Fruit fly (Drosophila melanogaster): ENCODE results near the gene trk.

The trk gene

DNA sequence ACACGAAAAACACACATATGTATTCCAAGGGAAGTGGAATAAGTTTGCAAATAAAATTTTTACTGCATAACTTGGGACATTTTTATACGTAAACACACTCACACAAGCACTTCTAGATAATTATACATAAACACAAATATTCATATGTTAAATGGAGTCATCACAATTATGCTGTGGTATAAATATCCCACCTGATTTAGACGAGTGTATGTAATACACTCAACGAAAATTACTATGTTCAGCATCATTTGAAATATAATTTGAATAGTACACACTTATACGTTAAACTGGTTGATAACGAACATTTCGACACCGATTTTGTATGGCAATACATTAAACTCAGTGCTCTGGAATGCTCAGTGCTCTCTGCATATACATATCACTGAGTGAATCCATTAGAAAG lies 41.0 kb downstream of the trk start:
- TF ChIP-seq ey (GFP tag; optimal IDR thresholded peaks at IDR 0.05), result peak; percentile 28
- TF ChIP-seq HLH106 (tag; optimal IDR thresholded peaks at IDR 0.05), result peak; percentile 19
- no peak for TF ChIP-seq CrebA (GFP tag; optimal IDR thresholded peaks at IDR 0.05; ENCODE audit: borderline replicate concordance)
- TF ChIP-seq tai (GFP tag; optimal IDR thresholded peaks at IDR 0.05), result peak; percentile 59
- TF ChIP-seq dmrt93B (GFP tag; optimal IDR thresholded peaks at IDR 0.05), result no peak
- TF ChIP-seq Jra (GFP tag; optimal IDR thresholded peaks at IDR 0.05), result no peak
- peak; percentile 43 for TF ChIP-seq brk (GFP tag; optimal IDR thresholded peaks at IDR 0.05)
- TF ChIP-seq sv (GFP tag; optimal IDR thresholded peaks at IDR 0.05), result no peak
- no peak for TF ChIP-seq Rel (GFP tag; optimal IDR thresholded peaks at IDR 0.05)
- TF ChIP-seq Rel (tag; optimal IDR thresholded peaks at IDR 0.05), result no peak
- TF ChIP-seq jim (GFP tag; optimal IDR thresholded peaks at IDR 0.05), result no peak
- no peak for TF ChIP-seq Mio (GFP tag; optimal IDR thresholded peaks at IDR 0.05)
- no peak for TF ChIP-seq lola (GFP tag; optimal IDR thresholded peaks at IDR 0.05)
- no peak for TF ChIP-seq GATAd (GFP tag; optimal IDR thresholded peaks at IDR 0.05)
- no peak for TF ChIP-seq pan (optimal IDR thresholded peaks at IDR 0.05)
- no peak for TF ChIP-seq usp (GFP tag; optimal IDR thresholded peaks at IDR 0.05)
- TF ChIP-seq woc (GFP tag; optimal IDR thresholded peaks at IDR 0.05), result no peak
- peak; percentile 22 for TF ChIP-seq Hnf4 (GFP tag; optimal IDR thresholded peaks at IDR 0.05)
- TF ChIP-seq Hr83 (GFP tag; optimal IDR thresholded peaks at IDR 0.05; ENCODE audit: poor library complexity, severe bottlenecking), result peak; percentile 40
- no peak for TF ChIP-seq Dif (GFP tag; optimal IDR thresholded peaks at IDR 0.05; ENCODE audit: partially characterized antibody)
- TF ChIP-seq CG32264 (GFP tag; optimal IDR thresholded peaks at IDR 0.05), result no peak
- TF ChIP-seq br (GFP tag; optimal IDR thresholded peaks at IDR 0.05), result no peak
- peak; percentile 1 for TF ChIP-seq Sp1 (GFP tag; optimal IDR thresholded peaks at IDR 0.05)
- TF ChIP-seq sage (GFP tag; optimal IDR thresholded peaks at IDR 0.05), result no peak
- no peak for TF ChIP-seq dsf (GFP tag; optimal IDR thresholded peaks at IDR 0.05; ENCODE audit: borderline replicate concordance)
- no peak for TF ChIP-seq dl (GFP tag; optimal IDR thresholded peaks at IDR 0.05; ENCODE audit: insufficient read depth in 1 of 2, partially characterized antibody in 2 of 2)
- TF ChIP-seq Vsx2 (GFP tag; optimal IDR thresholded peaks at IDR 0.05; ENCODE audit: partially characterized antibody), result no peak
- peak; percentile 18 for TF ChIP-seq OdsH (GFP tag; optimal IDR thresholded peaks at IDR 0.05)
- no peak for TF ChIP-seq CG9705 (GFP tag; optimal IDR thresholded peaks at IDR 0.05)
- TF ChIP-seq rgr (GFP tag; optimal IDR thresholded peaks at IDR 0.05), result peak; percentile 60
- peak; percentile 55 for TF ChIP-seq fru (GFP tag; optimal IDR thresholded peaks at IDR 0.05)
- peak; percentile 66 for TF ChIP-seq h (GFP tag; optimal IDR thresholded peaks at IDR 0.05)
- no peak for TF ChIP-seq Hr78 (GFP tag; optimal IDR thresholded peaks at IDR 0.05)
- TF ChIP-seq psq (GFP tag; optimal IDR thresholded peaks at IDR 0.05), result peak; percentile 32
- no peak for TF ChIP-seq Abd-B (GFP tag; optimal IDR thresholded peaks at IDR 0.05)
- no peak for TF ChIP-seq Myc (optimal IDR thresholded peaks at IDR 0.05)
- TF ChIP-seq N (GFP tag; optimal IDR thresholded peaks at IDR 0.05), result no peak
- no peak for TF ChIP-seq Dfd (GFP tag; optimal IDR thresholded peaks at IDR 0.05)
- TF ChIP-seq foxo (GFP tag; optimal IDR thresholded peaks at IDR 0.05), result peak in 1 of 2 experiments; percentile 59

DNA sequence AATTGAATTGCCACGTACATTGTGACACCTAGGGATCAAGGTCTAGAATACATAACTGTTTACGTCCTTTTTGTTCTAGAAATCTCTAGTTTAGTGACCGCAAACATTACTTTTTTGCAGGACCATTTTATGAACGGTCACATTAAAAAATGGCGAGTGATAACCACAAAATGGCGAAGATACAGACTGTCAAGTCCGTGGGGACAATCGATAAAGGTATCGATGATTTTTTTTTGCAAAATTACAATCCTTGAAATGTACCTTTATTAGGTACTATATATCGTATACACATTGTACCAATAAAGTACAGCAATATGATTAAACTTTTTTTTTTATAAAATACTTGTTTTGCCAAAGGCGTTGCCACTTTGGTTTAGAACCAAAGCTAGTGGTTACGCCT lies 41.7 kb downstream of the trk start:
- TF ChIP-seq N (GFP tag; optimal IDR thresholded peaks at IDR 0.05) (no peak), h (GFP tag; optimal IDR thresholded peaks at IDR 0.05) (no peak), dmrt93B (GFP tag; optimal IDR thresholded peaks at IDR 0.05) (no peak), Dfd (GFP tag; optimal IDR thresholded peaks at IDR 0.05) (no peak), Myc (optimal IDR thresholded peaks at IDR 0.05) (no peak), woc (GFP tag; optimal IDR thresholded peaks at IDR 0.05) (no peak), OdsH (GFP tag; optimal IDR thresholded peaks at IDR 0.05) (no peak), ey (GFP tag; optimal IDR thresholded peaks at IDR 0.05) (no peak), tai (GFP tag; optimal IDR thresholded peaks at IDR 0.05) (no peak), Vsx2 (GFP tag; optimal IDR thresholded peaks at IDR 0.05; ENCODE audit: partially characterized antibody) (no peak), GATAd (GFP tag; optimal IDR thresholded peaks at IDR 0.05) (no peak)
